Fruit fly (Drosophila melanogaster) whole organism, embryonic: ENCODE measurements around the gene CG42399.
A peak's percentile ranks its signal among the peaks of the same experiment; 100 is the strongest.

ENCODE experiments used
- CG11398 ChIP-seq: fragments of 200-800 bp; sonication (Bioruptor generic); optimal IDR thresholded peaks from 2 replicates; lab custom pipeline; 2016; ENCODE audit warnings: missing biosample characterization, missing genetic modification characterization
- CG11560 ChIP-seq: fragments of 200-800 bp; sonication (Bioruptor generic); IDR thresholded peaks from 3 replicates; pipeline ENCODE4 v1.3.6; 2022; ENCODE audit warnings: missing biosample characterization, missing genetic modification characterization
- CG11695 ChIP-seq: fragments of 200-800 bp; sonication (Bioruptor generic); IDR thresholded peaks from 3 replicates; pipeline ENCODE4 v1.3.6; 2022; ENCODE audit warnings: missing biosample characterization, missing genetic modification characterization
- CG12659 ChIP-seq: fragments of 200-800 bp; sonication (Bioruptor generic); optimal IDR thresholded peaks from 3 replicates; lab custom pipeline; 2017; ENCODE audit warnings: mild to moderate bottlenecking, missing biosample characterization, missing genetic modification reagents, missing genetic modification characterization
- CG13296 ChIP-seq: fragments of 200-800 bp; sonication (Bioruptor generic); optimal IDR thresholded peaks from 3 replicates; lab custom pipeline; 2018; ENCODE audit warnings: missing biosample characterization, mild to moderate bottlenecking, missing genetic modification characterization
- CG17186 ChIP-seq: fragments of 200-800 bp; sonication (Bioruptor generic); optimal IDR thresholded peaks from 3 replicates; lab custom pipeline; 2017; ENCODE audit warnings: missing biosample characterization, missing genetic modification reagents, missing genetic modification characterization
- CG17385 ChIP-seq: fragments of 200-800 bp; sonication (Bioruptor generic); optimal IDR thresholded peaks from 3 replicates; lab custom pipeline; 2018; ENCODE audit warnings: missing biosample characterization, mild to moderate bottlenecking, missing genetic modification characterization
- CG17802 ChIP-seq: fragments of 200-800 bp; sonication (Bioruptor generic); optimal IDR thresholded peaks from 2 replicates; lab custom pipeline; 2018; ENCODE audit warnings: missing biosample characterization, mild to moderate bottlenecking, missing genetic modification characterization, moderate library complexity
- CG18619 ChIP-seq: fragments of 200-800 bp; sonication (Bioruptor generic); optimal IDR thresholded peaks from 3 replicates; lab custom pipeline; 2017; ENCODE audit warnings: missing biosample characterization, mild to moderate bottlenecking, missing genetic modification characterization
- CG3407 ChIP-seq: fragments of 200-800 bp; sonication (Bioruptor generic); optimal IDR thresholded peaks from 2 replicates; lab custom pipeline; 2018; ENCODE audit warnings: missing biosample characterization, mild to moderate bottlenecking, missing genetic modification characterization
- CG34422 ChIP-seq: fragments of 200-800 bp; sonication (Bioruptor generic); IDR thresholded peaks from 3 replicates; pipeline ENCODE4 v1.3.6; 2022; ENCODE audit warnings: missing biosample characterization, missing genetic modification characterization
- CG3995 ChIP-seq: fragments of 200-800 bp; sonication (Bioruptor generic); optimal IDR thresholded peaks from 3 replicates; lab custom pipeline; 2016; ENCODE audit warnings: missing biosample characterization, missing genetic modification characterization
- CG4328 ChIP-seq: fragments of 200-800 bp; sonication (Bioruptor generic); optimal IDR thresholded peaks from 3 replicates; lab custom pipeline; 2017; ENCODE audit warnings: missing biosample characterization, missing genetic modification reagents, missing genetic modification characterization
- CG4404 ChIP-seq: fragments of 200-800 bp; sonication (Bioruptor generic); IDR thresholded peaks from 2 replicates; pipeline ENCODE4 v1.3.6; 2022; ENCODE audit warnings: missing biosample characterization, missing genetic modification characterization
- CG4707 ChIP-seq: fragments of 200-800 bp; sonication (Bioruptor generic); optimal IDR thresholded peaks from 2 replicates; lab custom pipeline; 2018; ENCODE audit warnings: missing biosample characterization, mild to moderate bottlenecking, missing genetic modification characterization, moderate library complexity
- CG9876 ChIP-seq: fragments of 200-800 bp; sonication (Bioruptor generic); optimal IDR thresholded peaks from 2 replicates; lab custom pipeline; 2016; ENCODE audit warnings: missing biosample characterization, missing genetic modification characterization
- CG9932 ChIP-seq: fragments of 200-800 bp; sonication (Bioruptor generic); IDR thresholded peaks from 2 replicates; pipeline ENCODE4 v1.3.6; 2022; ENCODE audit warnings: missing biosample characterization, missing genetic modification characterization
- Dip3 ChIP-seq: fragments of 200-800 bp; sonication (Bioruptor generic); optimal IDR thresholded peaks from 3 replicates; lab custom pipeline; 2016; ENCODE audit warnings: missing biosample characterization, missing genetic modification characterization
- Doc2 ChIP-seq: fragments of 200-800 bp; sonication (Bioruptor generic); IDR thresholded peaks from 2 replicates; pipeline ENCODE4 v1.3.6; 2022; ENCODE audit warnings: missing biosample characterization, missing genetic modification characterization
- Eip74EF ChIP-seq, 2 experiments: fragments of 200-800 bp in 1 of 2; fragments of >200 bp in 1 of 2; sonication (Bioruptor generic) in 1 of 2; optimal IDR thresholded peaks; 2 replicates each; lab custom pipeline; 2017 to 2019; ENCODE audit warnings: missing biosample characterization in 2 of 2, missing genetic modification characterization in 2 of 2, mild to moderate bottlenecking in 1 of 2, moderate library complexity in 1 of 2
- HLH3B ChIP-seq: fragments of 200-800 bp; sonication (Bioruptor generic); IDR thresholded peaks from 2 replicates; pipeline ENCODE4 v1.3.6; 2022; ENCODE audit warnings: missing biosample characterization, missing genetic modification characterization
- Hey ChIP-seq: fragments of 200-800 bp; sonication (Bioruptor generic); optimal IDR thresholded peaks from 3 replicates; lab custom pipeline; 2018; ENCODE audit warnings: missing biosample characterization, mild to moderate bottlenecking, missing genetic modification characterization
- Jarid2 ChIP-seq: fragments of 200-800 bp; sonication (Bioruptor generic); optimal IDR thresholded peaks from 3 replicates; lab custom pipeline; 2017; ENCODE audit warnings: mild to moderate bottlenecking, missing biosample characterization, missing genetic modification reagents, missing genetic modification characterization
- Lhr ChIP-seq: fragments of 200-800 bp; sonication (Bioruptor generic); optimal IDR thresholded peaks from 3 replicates; lab custom pipeline; 2017; ENCODE audit warnings: mild to moderate bottlenecking, missing biosample characterization, missing genetic modification reagents, missing genetic modification characterization
- NC2β ChIP-seq: fragments of 200-800 bp; sonication (Bioruptor generic); optimal IDR thresholded peaks from 2 replicates; lab custom pipeline; 2016; ENCODE audit warnings: missing biosample characterization, missing genetic modification characterization
- Optix ChIP-seq: fragments of 200-800 bp; sonication (Bioruptor generic); IDR thresholded peaks from 3 replicates; pipeline ENCODE4 v1.3.6; 2022; ENCODE audit warnings: missing biosample characterization, missing genetic modification characterization
- Ptx1 ChIP-seq: fragments of 200-800 bp; sonication (Bioruptor generic); IDR thresholded peaks from 2 replicates; pipeline ENCODE4 v1.3.6; 2022; ENCODE audit warnings: missing biosample characterization, missing genetic modification characterization
- Trl ChIP-seq, 3 experiments: fragments of >200 bp in 2 of 3; fragments of 200-800 bp in 1 of 3; sonication (Bioruptor generic) in 1 of 3; optimal IDR thresholded peaks; 2 replicates in 1 of 3; 3 replicates in 2 of 3; lab custom pipeline; 2016 to 2017; ENCODE audit warnings: missing biosample characterization in 1 of 3, missing genetic modification characterization in 1 of 3
- Xbp1 ChIP-seq: fragments of 200-800 bp; sonication (Bioruptor generic); optimal IDR thresholded peaks from 3 replicates; lab custom pipeline; 2016; ENCODE audit warnings: missing biosample characterization, mild to moderate bottlenecking, missing genetic modification characterization
- YL-1 ChIP-seq: fragments of 200-800 bp; sonication (Bioruptor generic); optimal IDR thresholded peaks from 3 replicates; lab custom pipeline; 2017; ENCODE audit warnings: missing biosample characterization, mild to moderate bottlenecking, missing genetic modification characterization
- ap ChIP-seq: fragments of 200-800 bp; sonication (Bioruptor generic); IDR thresholded peaks from 2 replicates; pipeline ENCODE4 v1.3.6; 2022; ENCODE audit warnings: missing biosample characterization, missing genetic modification characterization
- cato ChIP-seq: fragments of 200-800 bp; sonication (Bioruptor generic); optimal IDR thresholded peaks from 2 replicates; lab custom pipeline; 2016; ENCODE audit warnings: missing biosample characterization, missing genetic modification characterization, borderline replicate concordance
- da ChIP-seq: fragments of 200-800 bp; sonication (Bioruptor generic); optimal IDR thresholded peaks from 2 replicates; lab custom pipeline; 2016; ENCODE audit warnings: missing biosample characterization, missing genetic modification characterization
- dysf ChIP-seq: fragments of 200-800 bp; sonication (Bioruptor generic); IDR thresholded peaks from 3 replicates; pipeline ENCODE4 v1.3.6; 2022; ENCODE audit warnings: missing biosample characterization, missing genetic modification characterization
- en ChIP-seq: fragments of 200-800 bp; sonication (Bioruptor generic); optimal IDR thresholded peaks from 2 replicates; lab custom pipeline; 2016; ENCODE audit warnings: missing biosample characterization, missing genetic modification characterization
- eyg ChIP-seq: fragments of 200-800 bp; sonication (Bioruptor generic); optimal IDR thresholded peaks from 3 replicates; lab custom pipeline; 2016; ENCODE audit warnings: missing biosample characterization, missing genetic modification characterization
- fd102C ChIP-seq: fragments of 200-800 bp; sonication (Bioruptor generic); optimal IDR thresholded peaks from 2 replicates; lab custom pipeline; 2018; ENCODE audit warnings: missing biosample characterization, mild to moderate bottlenecking, missing genetic modification characterization, moderate library complexity
- fd3F ChIP-seq: fragments of 200-800 bp; sonication (Bioruptor generic); optimal IDR thresholded peaks from 2 replicates; lab custom pipeline; 2018; ENCODE audit warnings: missing biosample characterization, mild to moderate bottlenecking, missing genetic modification characterization, moderate library complexity
- ftz-f1 ChIP-seq: fragments of 200-800 bp; sonication (Bioruptor generic); optimal IDR thresholded peaks from 2 replicates; lab custom pipeline; 2016; ENCODE audit warnings: missing biosample characterization, missing genetic modification characterization
- fu2 ChIP-seq: fragments of 200-800 bp; sonication (Bioruptor generic); optimal IDR thresholded peaks from 2 replicates; lab custom pipeline; 2016; ENCODE audit warnings: missing biosample characterization, missing genetic modification characterization
- ham ChIP-seq: fragments of 200-800 bp; sonication (Bioruptor generic); IDR thresholded peaks from 2 replicates; pipeline ENCODE4 v1.3.6; 2022; ENCODE audit warnings: missing biosample characterization, missing genetic modification characterization
- luna ChIP-seq: fragments of 200-800 bp; sonication (Bioruptor generic); optimal IDR thresholded peaks from 2 replicates; lab custom pipeline; 2016; ENCODE audit warnings: missing biosample characterization, missing genetic modification characterization
- maf-S ChIP-seq: fragments of 200-800 bp; sonication (Bioruptor generic); optimal IDR thresholded peaks from 2 replicates; lab custom pipeline; 2016; ENCODE audit warnings: missing biosample characterization, missing genetic modification characterization
- pum ChIP-seq: fragments of 200-800 bp; sonication (Bioruptor generic); optimal IDR thresholded peaks from 2 replicates; lab custom pipeline; 2016; ENCODE audit warnings: missing biosample characterization, missing genetic modification characterization
- seq ChIP-seq: fragments of 200-800 bp; sonication (Bioruptor generic); IDR thresholded peaks from 2 replicates; pipeline ENCODE4 v1.3.6; 2022; ENCODE audit warnings: missing biosample characterization, missing genetic modification characterization
- ssp ChIP-seq: fragments of 200-800 bp; sonication (Bioruptor generic); IDR thresholded peaks from 2 replicates; pipeline ENCODE4 v1.3.6; 2022; ENCODE audit warnings: missing biosample characterization, missing genetic modification characterization
- sug ChIP-seq: fragments of 200-800 bp; optimal IDR thresholded peaks from 2 replicates; lab custom pipeline; 2019; ENCODE audit warnings: missing biosample characterization, mild to moderate bottlenecking, missing genetic modification characterization, moderate library complexity
- tll ChIP-seq, 2 experiments: fragments of 200-800 bp in 1 of 2; fragments of >200 bp in 1 of 2; sonication (Bioruptor generic) in 1 of 2; optimal IDR thresholded peaks; 2 replicates each; lab custom pipeline; 2017 to 2019; ENCODE audit warnings: missing biosample characterization in 2 of 2, missing genetic modification characterization in 2 of 2, mild to moderate bottlenecking in 1 of 2, moderate library complexity in 1 of 2

The CG42399 gene

dm6 chr2L:162208-162607, 9.1 kb upstream of the CG42399 start (continued):
- TF ChIP-seq da (no peak), CG12659 (no peak), ssp (GFP tag; lab: Robert Waterston, UW) (no peak)

DNA sequence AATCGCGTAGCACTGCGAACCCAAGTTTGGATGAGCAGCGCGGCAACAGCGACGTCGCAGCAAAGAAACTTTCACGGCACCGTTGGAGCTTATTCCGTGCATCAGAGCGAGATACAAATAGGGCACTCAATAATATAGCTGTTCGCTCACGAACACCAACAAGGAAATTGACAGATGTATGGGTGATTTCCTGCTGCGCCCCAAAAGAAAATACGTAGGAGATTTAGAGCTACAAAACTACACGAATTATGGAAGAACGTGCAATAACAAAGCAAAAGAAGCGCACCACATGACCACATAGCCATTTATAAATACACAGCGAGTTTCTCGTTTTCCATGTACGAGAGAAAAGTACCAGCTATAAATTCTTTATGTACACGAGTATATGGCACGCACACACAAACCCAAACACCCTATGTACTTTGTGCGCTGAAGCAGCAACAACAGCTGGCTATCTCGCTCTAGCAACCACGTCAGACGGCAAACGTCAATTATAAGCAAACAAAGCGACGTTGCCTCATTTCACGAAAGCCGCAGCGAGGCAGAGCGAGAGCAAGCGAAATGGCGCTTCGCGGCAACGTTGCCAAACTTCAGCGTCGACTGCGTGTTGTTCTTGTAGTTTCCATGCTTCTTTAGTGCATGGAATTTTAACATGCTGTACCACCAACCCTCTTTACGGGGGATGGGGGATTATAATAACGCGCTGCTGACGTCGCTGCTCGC, 8.5 kb upstream of the CG42399 start:
- no peak for TF ChIP-seq luna (GFP tag; lab: Kevin White, UChicago)
- TF ChIP-seq CG3995 (GFP tag; lab: Kevin White, UChicago): no peak
- no peak for TF ChIP-seq seq
- no peak for TF ChIP-seq CG4404 (GFP tag; lab: Robert Waterston, UW)
- no peak for TF ChIP-seq Optix (GFP tag; lab: Robert Waterston, UW)
- TF ChIP-seq cato (GFP tag; lab: Kevin White, UChicago): no peak
- no peak for TF ChIP-seq CG9876 (GFP tag; lab: Kevin White, UChicago)
- peak; percentile 79 for TF ChIP-seq CG4328 (GFP tag; lab: Kevin White, UChicago)
- TF ChIP-seq NC2β: no peak
- no peak for TF ChIP-seq Dip3 (GFP tag; lab: Kevin White, UChicago)
- TF ChIP-seq CG4707 (GFP tag; lab: Kevin White, UChicago): peak; percentile 28
- peak; percentile 25 for TF ChIP-seq fd102C (GFP tag; lab: Kevin White, UChicago)
- peak; percentile 51 for TF ChIP-seq CG18619
- peak in 1 of 2 experiments; percentile 99 for TF ChIP-seq tll (GFP tag; optimal IDR thresholded peaks at IDR 0.05; lab: Kevin White, UChicago)
- TF ChIP-seq fu2 (GFP tag; lab: Kevin White, UChicago): no peak
- TF ChIP-seq CG34422 (GFP tag; lab: Robert Waterston, UW): no peak
- TF ChIP-seq CG9932 (GFP tag; lab: Robert Waterston, UW): no peak
- TF ChIP-seq CG17385 (GFP tag; lab: Kevin White, UChicago): peak; percentile 61
- TF ChIP-seq sug (tag; lab: Kevin White, UChicago): peak; percentile 72
- TF ChIP-seq Doc2: no peak
- TF ChIP-seq Xbp1 (GFP tag; lab: Kevin White, UChicago): peak; percentile 36
- TF ChIP-seq Trl (optimal IDR thresholded peaks at IDR 0.05; lab: Kevin White, UChicago): peak in 1 of 2 experiments; percentile 19
- TF ChIP-seq Trl (GFP tag; optimal IDR thresholded peaks at IDR 0.05; lab: Kevin White, UChicago): no peak
- peak; percentile 55 for TF ChIP-seq YL-1 (GFP tag; lab: Kevin White, UChicago)
- TF ChIP-seq CG11560 (tag; lab: Robert Waterston, UW): no peak
- TF ChIP-seq Eip74EF (GFP tag; optimal IDR thresholded peaks at IDR 0.05; lab: Kevin White, UChicago): peak in 1 of 2 experiments; percentile 62
- TF ChIP-seq CG11695 (GFP tag; lab: Robert Waterston, UW): no peak
- TF ChIP-seq fd3F (GFP tag; lab: Kevin White, UChicago): no peak
- no peak for TF ChIP-seq CG17186 (GFP tag; lab: Kevin White, UChicago)
- peak; percentile 63 for TF ChIP-seq Hey (tag; lab: Kevin White, UChicago)
- TF ChIP-seq maf-S (GFP tag; lab: Kevin White, UChicago): no peak
- TF ChIP-seq ham (GFP tag; lab: Robert Waterston, UW): no peak
- peak; percentile 22 for TF ChIP-seq ftz-f1 (GFP tag; lab: Kevin White, UChicago)
- peak; percentile 14 for TF ChIP-seq CG13296 (GFP tag; lab: Kevin White, UChicago)
- peak; percentile 12 for TF ChIP-seq eyg
- TF ChIP-seq CG3407 (GFP tag; lab: Kevin White, UChicago): peak; percentile 100
- no peak for TF ChIP-seq en (GFP tag; lab: Kevin White, UChicago)
- no peak for TF ChIP-seq CG17802 (tag; lab: Kevin White, UChicago)
- no peak for TF ChIP-seq HLH3B (GFP tag; lab: Robert Waterston, UW)
- TF ChIP-seq pum (GFP tag; lab: Kevin White, UChicago): no peak
- no peak for TF ChIP-seq Ptx1
- no peak for TF ChIP-seq dysf (GFP tag; lab: Robert Waterston, UW)
- no peak for TF ChIP-seq ap (GFP tag; lab: Robert Waterston, UW)
- TF ChIP-seq CG11398: peak; percentile 19
- no peak for TF ChIP-seq Lhr (GFP tag; lab: Kevin White, UChicago)
- no peak for TF ChIP-seq Jarid2
